Fruit fly (Drosophila melanogaster) whole organism, embryonic: ENCODE data around the gene CG13384.
A peak's percentile ranks its signal among the peaks of the same experiment; 100 is the strongest.

Experiments
- ATbp ChIP-seq: fragments of 200-800 bp; sonication (Bioruptor generic); optimal IDR thresholded peaks from 2 replicates; lab custom pipeline; 2017; ENCODE audit warnings: missing biosample characterization, mild to moderate bottlenecking, missing genetic modification characterization, missing genetic modification reagents
- CG10462 ChIP-seq: fragments of 200-800 bp; sonication (Bioruptor generic); optimal IDR thresholded peaks from 2 replicates; lab custom pipeline; 2016; ENCODE audit warnings: missing biosample characterization, missing genetic modification characterization
- CG10565 ChIP-seq: fragments of 200-800 bp; sonication (Bioruptor generic); optimal IDR thresholded peaks from 3 replicates; lab custom pipeline; 2016; ENCODE audit warnings: missing biosample characterization, mild to moderate bottlenecking, missing genetic modification characterization
- CG12744 ChIP-seq: fragments of 200-800 bp; sonication (Bioruptor generic); optimal IDR thresholded peaks from 2 replicates; lab custom pipeline; 2016; ENCODE audit warnings: missing biosample characterization, missing genetic modification characterization
- CG13287 ChIP-seq: fragments of 200-800 bp; sonication (Bioruptor generic); IDR thresholded peaks from 2 replicates; pipeline ENCODE4 v1.3.6; 2022; ENCODE audit warnings: missing biosample characterization, missing genetic modification characterization; ENCODE audit not compliant: partially characterized antibody
- CG13624 ChIP-seq: fragments of 200-800 bp; sonication (Bioruptor generic); optimal IDR thresholded peaks from 2 replicates; lab custom pipeline; 2016; ENCODE audit warnings: missing biosample characterization, missing genetic modification characterization
- CG14441 ChIP-seq: fragments of 200-800 bp; sonication (Bioruptor generic); IDR thresholded peaks from 2 replicates; pipeline ENCODE4 v1.3.6; 2022; ENCODE audit warnings: missing biosample characterization, missing genetic modification characterization
- CG15269 ChIP-seq: fragments of 200-800 bp; sonication (Bioruptor generic); optimal IDR thresholded peaks from 2 replicates; lab custom pipeline; 2018; ENCODE audit warnings: missing biosample characterization, mild to moderate bottlenecking, missing genetic modification characterization, moderate library complexity
- CG15696 ChIP-seq: fragments of 200-800 bp; sonication (Bioruptor generic); optimal IDR thresholded peaks from 2 replicates; lab custom pipeline; 2019; ENCODE audit warnings: missing biosample characterization, mild to moderate bottlenecking, missing genetic modification characterization, moderate library complexity
- CG16863 ChIP-seq: fragments of 200-800 bp; sonication (Bioruptor generic); optimal IDR thresholded peaks from 3 replicates; lab custom pipeline; 2016; ENCODE audit warnings: missing biosample characterization, missing genetic modification characterization
- CG17385 ChIP-seq: fragments of 200-800 bp; sonication (Bioruptor generic); optimal IDR thresholded peaks from 3 replicates; lab custom pipeline; 2018; ENCODE audit warnings: missing biosample characterization, mild to moderate bottlenecking, missing genetic modification characterization
- CG17612 ChIP-seq: fragments of 200-800 bp; sonication (Bioruptor generic); IDR thresholded peaks from 2 replicates; pipeline ENCODE4 v1.3.6; 2022; ENCODE audit warnings: missing biosample characterization, missing genetic modification characterization
- CG2199 ChIP-seq: fragments of 200-800 bp; sonication (Bioruptor generic); IDR thresholded peaks from 3 replicates; pipeline ENCODE4 v1.3.6; 2022; ENCODE audit warnings: missing biosample characterization, missing genetic modification characterization
- CG2712 ChIP-seq: fragments of 200-800 bp; optimal IDR thresholded peaks from 3 replicates; lab custom pipeline; 2019; ENCODE audit warnings: missing biosample characterization, mild to moderate bottlenecking, missing genetic modification characterization, moderate library complexity
- CG31224 ChIP-seq: fragments of 200-800 bp; sonication (Bioruptor generic); IDR thresholded peaks from 2 replicates; pipeline ENCODE4 v1.3.6; 2022; ENCODE audit warnings: missing biosample characterization, missing genetic modification characterization
- CG32772 ChIP-seq: fragments of 200-800 bp; sonication (Bioruptor generic); IDR thresholded peaks from 2 replicates; pipeline ENCODE4 v1.3.6; 2022; ENCODE audit warnings: missing biosample characterization, missing genetic modification characterization
- CG3407 ChIP-seq: fragments of 200-800 bp; sonication (Bioruptor generic); optimal IDR thresholded peaks from 2 replicates; lab custom pipeline; 2018; ENCODE audit warnings: missing biosample characterization, mild to moderate bottlenecking, missing genetic modification characterization
- CG4328 ChIP-seq: fragments of 200-800 bp; sonication (Bioruptor generic); optimal IDR thresholded peaks from 3 replicates; lab custom pipeline; 2017; ENCODE audit warnings: missing biosample characterization, missing genetic modification reagents, missing genetic modification characterization
- CG8290 ChIP-seq, 3 experiments: fragments of 200-800 bp; sonication (Bioruptor generic); optimal IDR thresholded peaks; 2 replicates each; lab custom pipeline; 2016 to 2019; ENCODE audit warnings: missing biosample characterization in 3 of 3, missing genetic modification characterization in 3 of 3, mild to moderate bottlenecking in 2 of 3, moderate library complexity in 1 of 3
- CG8765 ChIP-seq: fragments of 200-800 bp; sonication (Bioruptor generic); IDR thresholded peaks from 2 replicates; pipeline ENCODE4 v1.3.6; 2022; ENCODE audit warnings: missing biosample characterization, missing genetic modification characterization
- CG9797 ChIP-seq: fragments of 200-800 bp; sonication (Bioruptor generic); optimal IDR thresholded peaks from 3 replicates; lab custom pipeline; 2018; ENCODE audit warnings: missing biosample characterization, mild to moderate bottlenecking, missing genetic modification characterization
- Deaf1 ChIP-seq: fragments of 200-800 bp; optimal IDR thresholded peaks from 3 replicates; lab custom pipeline; 2019; ENCODE audit warnings: missing biosample characterization, mild to moderate bottlenecking, missing genetic modification characterization, moderate library complexity
- E2f1 ChIP-seq: fragments of 200-800 bp; sonication (Bioruptor generic); IDR thresholded peaks from 2 replicates; pipeline ENCODE4 v1.3.6; 2022; ENCODE audit warnings: missing biosample characterization, missing genetic modification characterization
- Elba2 ChIP-seq: fragments of 200-800 bp; sonication (Bioruptor generic); optimal IDR thresholded peaks from 3 replicates; lab custom pipeline; 2016; ENCODE audit warnings: missing biosample characterization, missing genetic modification characterization
- Fer1 ChIP-seq: fragments of 200-800 bp; sonication (Bioruptor generic); optimal IDR thresholded peaks from 2 replicates; lab custom pipeline; 2017; ENCODE audit warnings: missing biosample characterization, mild to moderate bottlenecking, missing genetic modification characterization
- Fer3 ChIP-seq: fragments of 200-800 bp; sonication (Bioruptor generic); optimal IDR thresholded peaks from 2 replicates; lab custom pipeline; 2018; ENCODE audit warnings: missing biosample characterization, mild to moderate bottlenecking, missing genetic modification characterization, moderate library complexity
- HLH4C ChIP-seq: fragments of 200-800 bp; sonication (Bioruptor generic); IDR thresholded peaks from 3 replicates; pipeline ENCODE4 v1.3.6; 2022; ENCODE audit warnings: missing biosample characterization, missing genetic modification characterization; ENCODE audit not compliant: partially characterized antibody
- HLH54F ChIP-seq: fragments of 200-800 bp; sonication (Bioruptor generic); optimal IDR thresholded peaks from 3 replicates; lab custom pipeline; 2016; ENCODE audit warnings: missing biosample characterization, missing genetic modification characterization
- MTF-1 ChIP-seq: fragments of 200-800 bp; sonication (Bioruptor generic); optimal IDR thresholded peaks from 2 replicates; lab custom pipeline; 2018; ENCODE audit warnings: missing biosample characterization, mild to moderate bottlenecking, missing genetic modification characterization, borderline replicate concordance
- Mes4 ChIP-seq: fragments of 200-800 bp; sonication (Bioruptor generic); optimal IDR thresholded peaks from 2 replicates; lab custom pipeline; 2016; ENCODE audit warnings: missing biosample characterization, missing genetic modification characterization
- NC2β ChIP-seq: fragments of 200-800 bp; sonication (Bioruptor generic); optimal IDR thresholded peaks from 2 replicates; lab custom pipeline; 2016; ENCODE audit warnings: missing biosample characterization, missing genetic modification characterization
- NK7.1 ChIP-seq: fragments of 200-800 bp; sonication (Bioruptor generic); optimal IDR thresholded peaks from 3 replicates; lab custom pipeline; 2016; ENCODE audit warnings: missing biosample characterization, missing genetic modification characterization
- NfI ChIP-seq: fragments of 200-800 bp; sonication (Bioruptor generic); optimal IDR thresholded peaks from 3 replicates; lab custom pipeline; 2018; ENCODE audit warnings: missing biosample characterization, mild to moderate bottlenecking, missing genetic modification characterization, moderate library complexity
- Poxn ChIP-seq: fragments of 200-800 bp; sonication (Bioruptor generic); IDR thresholded peaks from 2 replicates; pipeline ENCODE4 v1.3.6; 2022; ENCODE audit warnings: missing biosample characterization, missing genetic modification characterization
- Sox102F ChIP-seq: fragments of 200-800 bp; sonication (Bioruptor generic); optimal IDR thresholded peaks from 2 replicates; lab custom pipeline; 2018; ENCODE audit warnings: missing biosample characterization, mild to moderate bottlenecking, missing genetic modification characterization, moderate library complexity
- Xbp1 ChIP-seq: fragments of 200-800 bp; sonication (Bioruptor generic); optimal IDR thresholded peaks from 3 replicates; lab custom pipeline; 2016; ENCODE audit warnings: missing biosample characterization, mild to moderate bottlenecking, missing genetic modification characterization
- aop ChIP-seq: fragments of 200-800 bp; sonication (Bioruptor generic); IDR thresholded peaks from 2 replicates; pipeline ENCODE4 v1.3.6; 2022; ENCODE audit warnings: missing biosample characterization, missing genetic modification characterization
- az2 ChIP-seq: fragments of 200-800 bp; sonication (Bioruptor generic); optimal IDR thresholded peaks from 3 replicates; lab custom pipeline; 2016; ENCODE audit warnings: missing biosample characterization, missing genetic modification characterization
- bsh ChIP-seq, 2 experiments: fragments of 200-800 bp; sonication (Bioruptor generic); optimal IDR thresholded peaks; 2 replicates each; lab custom pipeline; 2017 to 2018; ENCODE audit warnings: mild to moderate bottlenecking in 2 of 2, missing biosample characterization in 2 of 2, missing genetic modification characterization in 2 of 2, moderate library complexity in 1 of 2
- cwo ChIP-seq: fragments of 200-800 bp; sonication (Bioruptor generic); optimal IDR thresholded peaks from 3 replicates; lab custom pipeline; 2017; ENCODE audit warnings: missing biosample characterization, missing genetic modification characterization, mild to moderate bottlenecking, moderate library complexity, missing genetic modification reagents
- disco-r ChIP-seq: fragments of 200-800 bp; sonication (Bioruptor generic); optimal IDR thresholded peaks from 2 replicates; lab custom pipeline; 2016; ENCODE audit warnings: missing biosample characterization, missing genetic modification characterization
- dm ChIP-seq: fragments of 200-800 bp; sonication (Bioruptor generic); optimal IDR thresholded peaks from 3 replicates; lab custom pipeline; 2016; ENCODE audit warnings: missing biosample characterization, missing genetic modification characterization
- eyg ChIP-seq: fragments of 200-800 bp; sonication (Bioruptor generic); optimal IDR thresholded peaks from 3 replicates; lab custom pipeline; 2016; ENCODE audit warnings: missing biosample characterization, missing genetic modification characterization
- gt ChIP-seq: fragments of 200-800 bp; sonication (Bioruptor generic); IDR thresholded peaks from 2 replicates; pipeline ENCODE4 v1.3.6; 2022; ENCODE audit warnings: missing biosample characterization, missing genetic modification characterization
- hth ChIP-seq: fragments of >200 bp; optimal IDR thresholded peaks from 2 replicates; lab custom pipeline; 2017; ENCODE audit warnings: inconsistent platforms
- inv ChIP-seq: fragments of 200-800 bp; sonication (Bioruptor generic); IDR thresholded peaks from 2 replicates; pipeline ENCODE4 v1.3.6; 2022; ENCODE audit warnings: missing biosample characterization, missing genetic modification characterization; ENCODE audit not compliant: partially characterized antibody
- oc ChIP-seq: fragments of 200-800 bp; sonication (Bioruptor generic); optimal IDR thresholded peaks from 2 replicates; lab custom pipeline; 2018; ENCODE audit warnings: missing biosample characterization, mild to moderate bottlenecking, missing genetic modification characterization, moderate library complexity
- run ChIP-seq: fragments of 200-800 bp; sonication (Bioruptor generic); optimal IDR thresholded peaks from 3 replicates; lab custom pipeline; 2018; ENCODE audit warnings: missing biosample characterization, mild to moderate bottlenecking, missing genetic modification characterization
- seq ChIP-seq: fragments of 200-800 bp; sonication (Bioruptor generic); IDR thresholded peaks from 2 replicates; pipeline ENCODE4 v1.3.6; 2022; ENCODE audit warnings: missing biosample characterization, missing genetic modification characterization
- usp ChIP-seq: fragments of >200 bp; optimal IDR thresholded peaks from 2 replicates; lab custom pipeline; 2017; ENCODE audit warnings: missing biosample characterization, missing genetic modification characterization

The CG13384 gene

dm6 chr2L:8384108-8384601 lies at the start of gene CG13384, which contains the start of gene Dad1:
Gene CG13384 (plus strand): TSS chr2L:8384455.
Gene Dad1 (minus strand): TSS chr2L:8384137.
- TF ChIP-seq Sox102F (peak; percentile 91), CG10462 (peak; percentile 81), Deaf1 (tag; lab: Kevin White, UChicago) (peak; percentile 79), CG4328 (peak; percentile 89), CG15269 (peak; percentile 96), usp (GFP tag; lab: Kevin White, UChicago) (no peak), Fer3 (tag; lab: Kevin White, UChicago) (peak; percentile 95), CG10565 (GFP tag; lab: Kevin White, UChicago) (peak; percentile 38), CG16863 (GFP tag; lab: Kevin White, UChicago) (peak; percentile 28), aop (no peak), CG15696 (tag; lab: Kevin White, UChicago) (peak; percentile 94), Mes4 (GFP tag; lab: Kevin White, UChicago) (peak; percentile 29), CG3407 (GFP tag; lab: Kevin White, UChicago) (peak; percentile 78), cwo (peak; percentile 90), MTF-1 (GFP tag; lab: Kevin White, UChicago) (peak; percentile 64), CG2712 (tag; lab: Kevin White, UChicago) (peak; percentile 97), az2 (GFP tag; lab: Kevin White, UChicago) (peak; percentile 92), disco-r (GFP tag; lab: Kevin White, UChicago) (no peak), NfI (peak; percentile 91), oc (tag; lab: Kevin White, UChicago) (peak; percentile 91), CG13624 (peak; percentile 44), E2f1 (GFP tag; lab: Robert Waterston, UW) (peak; percentile 93), Elba2 (GFP tag; lab: Kevin White, UChicago) (peak; percentile 69), CG9797 (peak; percentile 69), CG17612 (GFP tag; lab: Robert Waterston, UW) (peak; percentile 82), CG31224 (peak; percentile 85), CG2199 (GFP tag; lab: Robert Waterston, UW) (0 out of 3 replicates have a peak, but pooled peaks have one; percentile 62), run (tag; lab: Kevin White, UChicago) (peak; percentile 83), inv (GFP tag; lab: Robert Waterston, UW) (peak; percentile 47; the same call in 1 of the 2 replicates), NK7.1 (GFP tag; lab: Kevin White, UChicago) (no peak), CG13287 (peak; percentile 50), gt (GFP tag; lab: Robert Waterston, UW) (peak; percentile 77), Poxn (GFP tag; lab: Robert Waterston, UW) (peak; percentile 79), CG8290 (GFP tag; optimal IDR thresholded peaks at IDR 0.05; lab: Kevin White, UChicago) (peak; percentile 76), CG8290 (tag; optimal IDR thresholded peaks at IDR 0.05; lab: Kevin White, UChicago) (peak in 1 of 2 experiments; percentile 36), CG14441 (GFP tag; lab: Robert Waterston, UW) (peak; percentile 87), NC2β (GFP tag; lab: Kevin White, UChicago) (peak; percentile 28), CG17385 (GFP tag; lab: Kevin White, UChicago) (peak; percentile 92), Fer1 (GFP tag; lab: Kevin White, UChicago) (peak; percentile 95), bsh (GFP tag; optimal IDR thresholded peaks at IDR 0.05; lab: Kevin White, UChicago) (peak in 1 of 2 experiments; percentile 90), CG8765 (GFP tag; lab: Robert Waterston, UW) (peak; percentile 78; the same call in 1 of the 2 replicates), eyg (GFP tag; lab: Kevin White, UChicago) (no peak), CG12744 (peak; percentile 77), HLH4C (GFP tag; lab: Robert Waterston, UW) (no peak), ATbp (GFP tag; lab: Kevin White, UChicago) (peak; percentile 84), dm (GFP tag; lab: Kevin White, UChicago) (peak; percentile 36), HLH54F (GFP tag; lab: Kevin White, UChicago) (peak; percentile 64), seq (GFP tag; lab: Robert Waterston, UW) (peak; percentile 91), hth (lab: Kevin White, UChicago) (no peak), CG32772 (GFP tag; lab: Robert Waterston, UW) (peak; percentile 93), Xbp1 (GFP tag; lab: Kevin White, UChicago) (peak; percentile 95)
